In genomic region chrIV:8357299-8357698, ce11 we compare ENCODE assay signal across 3 worm cellular contexts.
A peak's percentile ranks its signal among the peaks of the same experiment; 100 is the strongest.
TF ChIP-seq lines count a peak whose summit lies in the region.

No protein-coding gene starts in this region.

TF ChIP-seq in whole organism, L4 larva, 104 proteins besides CTCF, POLR2A, EP300 and RAD21:
- TF ChIP-seq fos-1 (tag; optimal IDR thresholded peaks at IDR 0.05; lab: Kevin White, UChicago) (no peak), hlh-11 (tag; optimal IDR thresholded peaks at IDR 0.05; lab: Kevin White, UChicago) (no peak), set-16 (GFP tag; IDR thresholded peaks at IDR 0.05; lab: Robert Waterston, UW) (peak; percentile 76; the same call in 1 of the 2 replicates)
TF ChIP-seq in whole organism, L4 larva: peak in this region for 1.

TF ChIP-seq in whole organism, late embryonic, 69 proteins besides CTCF, POLR2A, EP300 and RAD21:
- TF ChIP-seq fkh-6 (tag; optimal IDR thresholded peaks at IDR 0.05; lab: Kevin White, UChicago) (no peak), elt-4 (tag; optimal IDR thresholded peaks at IDR 0.05; lab: Kevin White, UChicago) (peak; percentile 64), madf-2 (tag; optimal IDR thresholded peaks at IDR 0.05; lab: Kevin White, UChicago) (no peak), mec-3 (tag; optimal IDR thresholded peaks at IDR 0.05; lab: Kevin White, UChicago; ENCODE audit: borderline replicate concordance) (no peak), dmd-4 (tag; optimal IDR thresholded peaks at IDR 0.05; lab: Kevin White, UChicago; ENCODE audit: borderline replicate concordance) (no peak)

TF ChIP-seq in whole organism, young adult, 124 proteins besides CTCF, POLR2A, EP300 and RAD21:
- TF ChIP-seq lag-1 (GFP tag; IDR thresholded peaks at IDR 0.05; lab: Robert Waterston, UW) (no peak), mel-28 (tag; optimal IDR thresholded peaks at IDR 0.05; lab: Kevin White, UChicago; ENCODE audit: borderline replicate concordance) (no peak), zfh-2 (GFP tag; conservative IDR thresholded peaks at IDR 0.05; lab: Robert Waterston, UW) (peak; percentile 84), bed-2 (GFP tag; IDR thresholded peaks at IDR 0.05; lab: Robert Waterston, UW) (no peak), tlf-1 (GFP tag; optimal IDR thresholded peaks at IDR 0.05; lab: Kevin White, UChicago) (no peak)
